Worm (Caenorhabditis elegans): ENCODE data around the gene vap-1.

The vap-1 gene

ce11 chrX:17420585-17421459, 24.5 kb upstream of the vap-1 start:
- TF ChIP-seq efl-3 (GFP tag; optimal IDR thresholded peaks at IDR 0.05), result no peak
- no peak for TF ChIP-seq ceh-63 (GFP tag; optimal IDR thresholded peaks at IDR 0.05)
- no peak for TF ChIP-seq unc-62 (GFP tag; optimal IDR thresholded peaks at IDR 0.05)
- no peak for TF ChIP-seq ztf-11 (tag; optimal IDR thresholded peaks at IDR 0.05)
- TF ChIP-seq fkh-4 (tag; optimal IDR thresholded peaks at IDR 0.05; ENCODE audit: borderline replicate concordance), result no peak
- TF ChIP-seq lir-3 (tag; optimal IDR thresholded peaks at IDR 0.05; ENCODE audit: poor library complexity), result no peak
- TF ChIP-seq nhr-12 (tag; optimal IDR thresholded peaks at IDR 0.05), result no peak
- TF ChIP-seq ceh-90 (tag; optimal IDR thresholded peaks at IDR 0.05), result no peak
- TF ChIP-seq ama-1 (optimal IDR thresholded peaks at IDR 0.05), result peak; percentile 95
- peak; percentile 35 for TF ChIP-seq hpl-2 (GFP tag; optimal IDR thresholded peaks at IDR 0.05)
- TF ChIP-seq lin-35 (GFP tag; optimal IDR thresholded peaks at IDR 0.05), result no peak
- TF ChIP-seq elt-3 (tag; optimal IDR thresholded peaks at IDR 0.05), result peak in 1 of 6 experiments; percentile 12
- peak; percentile 6 for TF ChIP-seq ztf-4 (tag; optimal IDR thresholded peaks at IDR 0.05)
- no peak for TF ChIP-seq efl-1 (optimal IDR thresholded peaks at IDR 0.05)
- TF ChIP-seq efl-1 (GFP tag; optimal IDR thresholded peaks at IDR 0.05 in 1 of 2), result peak in 1 of 2 experiments; percentile 84
- no peak for TF ChIP-seq egl-27 (tag; optimal IDR thresholded peaks at IDR 0.05)

- no peak for TF ChIP-seq unc-130 (tag; optimal IDR thresholded peaks at IDR 0.05)
- no peak for TF ChIP-seq nhr-11 (tag; optimal IDR thresholded peaks at IDR 0.05)
- no peak for TF ChIP-seq pax-3 (tag; optimal IDR thresholded peaks at IDR 0.05)
- TF ChIP-seq irx-1 (tag; optimal IDR thresholded peaks at IDR 0.05), result peak; percentile 27
- no peak for TF ChIP-seq hlh-4 (tag; optimal IDR thresholded peaks at IDR 0.05)
- no peak for TF ChIP-seq hlh-17 (GFP tag; optimal IDR thresholded peaks at IDR 0.05; ENCODE audit: borderline replicate concordance)
- no peak for TF ChIP-seq egl-13 (tag; optimal IDR thresholded peaks at IDR 0.05)
- no peak for TF ChIP-seq xbp-1 (tag; optimal IDR thresholded peaks at IDR 0.05)
- peak; percentile 45 for TF ChIP-seq lin-14 (GFP tag; optimal IDR thresholded peaks at IDR 0.05)
- TF ChIP-seq ceh-90 (tag; optimal IDR thresholded peaks at IDR 0.05), result no peak
- TF ChIP-seq C16A3.4 (tag; optimal IDR thresholded peaks at IDR 0.05), result peak; percentile 10
- no peak for TF ChIP-seq dsc-1 (tag; optimal IDR thresholded peaks at IDR 0.05)
- TF ChIP-seq nhr-84 (tag; optimal IDR thresholded peaks at IDR 0.05), result no peak
- TF ChIP-seq fkh-10 (GFP tag; optimal IDR thresholded peaks at IDR 0.05), result no peak
- TF ChIP-seq unc-62 (GFP tag; optimal IDR thresholded peaks at IDR 0.05), result no peak
- TF ChIP-seq nhr-85 (tag), result peak; percentile 91
- no peak for TF ChIP-seq zag-1 (tag; optimal IDR thresholded peaks at IDR 0.05)
- TF ChIP-seq ama-1 (optimal IDR thresholded peaks at IDR 0.05), result peak; percentile 73
- no peak for TF ChIP-seq swsn-7 (tag; optimal IDR thresholded peaks at IDR 0.05)
- peak; percentile 54 for TF ChIP-seq snu-23 (GFP tag; optimal IDR thresholded peaks at IDR 0.05)
- no peak for TF ChIP-seq sup-37 (GFP tag; optimal IDR thresholded peaks at IDR 0.05)
- TF ChIP-seq mab-9 (GFP tag; IDR thresholded peaks at IDR 0.05), result no peak
- peak; percentile 77 for TF ChIP-seq nhr-71 (tag; optimal IDR thresholded peaks at IDR 0.05)
- TF ChIP-seq nhr-90 (tag; optimal IDR thresholded peaks at IDR 0.05; ENCODE audit: poor library complexity), result peak; percentile 83
- TF ChIP-seq fkh-8 (tag; optimal IDR thresholded peaks at IDR 0.05), result no peak
- no peak for TF ChIP-seq Y116A8C.19 (tag; optimal IDR thresholded peaks at IDR 0.05; ENCODE audit: borderline replicate concordance)
- TF ChIP-seq ceh-63 (GFP tag; optimal IDR thresholded peaks at IDR 0.05), result no peak
- peak; percentile 28 for TF ChIP-seq nhr-47 (tag; optimal IDR thresholded peaks at IDR 0.05)
- no peak for TF ChIP-seq unc-98 (GFP tag; IDR thresholded peaks at IDR 0.05)
- no peak for TF ChIP-seq ceh-82 (tag; optimal IDR thresholded peaks at IDR 0.05)
- no peak for TF ChIP-seq C34B4.2 (tag; optimal IDR thresholded peaks at IDR 0.05)
- no peak for TF ChIP-seq isw-1 (GFP tag; IDR thresholded peaks at IDR 0.05)
- no peak for TF ChIP-seq grh-1 (GFP tag; IDR thresholded peaks at IDR 0.05)
- TF ChIP-seq lsy-2 (tag; optimal IDR thresholded peaks at IDR 0.05), result peak in 1 of 2 experiments; percentile 71
- TF ChIP-seq ceh-8 (GFP tag; optimal IDR thresholded peaks at IDR 0.05), result no peak
- no peak for TF ChIP-seq ces-1 (GFP tag; optimal IDR thresholded peaks at IDR 0.05)
Observed at ce11 chrX:17419813-17420584, 23.6 kb upstream of the vap-1 start.
